Fruit fly (Drosophila melanogaster) whole organism, embryonic: ENCODE measurements around the gene fog.
A peak's percentile ranks its signal among the peaks of the same experiment; 100 is the strongest.
"Not testable (repeated sequence)": the region's sequence is repeated elsewhere in the genome, so short reads cannot be mapped to it uniquely, and the experiment has no call there.

Source experiments
- CG12236 ChIP-seq: fragments of 200-800 bp; sonication (Bioruptor generic); optimal IDR thresholded peaks from 2 replicates; lab custom pipeline; 2016; ENCODE audit warnings: missing biosample characterization, missing genetic modification characterization
- CG13123 ChIP-seq: fragments of 200-800 bp; sonication (Bioruptor generic); optimal IDR thresholded peaks from 2 replicates; lab custom pipeline; 2016; ENCODE audit warnings: missing biosample characterization, missing genetic modification characterization
- CG14667 ChIP-seq: fragments of 200-800 bp; sonication (Bioruptor generic); IDR thresholded peaks from 2 replicates; pipeline ENCODE4 v1.3.6; 2022; ENCODE audit warnings: missing biosample characterization, missing genetic modification characterization
- CG15073 ChIP-seq: fragments of 200-800 bp; sonication (Bioruptor generic); optimal IDR thresholded peaks from 2 replicates; lab custom pipeline; 2016; ENCODE audit warnings: missing biosample characterization, missing genetic modification characterization
- CG15514 ChIP-seq: fragments of 200-800 bp; sonication (Bioruptor generic); optimal IDR thresholded peaks from 3 replicates; lab custom pipeline; 2017; ENCODE audit warnings: missing biosample characterization, missing genetic modification characterization, mild to moderate bottlenecking, moderate library complexity, missing genetic modification reagents
- CG16813 ChIP-seq: fragments of 200-800 bp; sonication (Bioruptor generic); IDR thresholded peaks from 3 replicates; pipeline ENCODE4 v1.3.6; 2022; ENCODE audit warnings: missing biosample characterization, missing genetic modification characterization; ENCODE audit not compliant: partially characterized antibody
- CG30431 ChIP-seq: fragments of 200-800 bp; sonication (Bioruptor generic); optimal IDR thresholded peaks from 2 replicates; lab custom pipeline; 2017; ENCODE audit warnings: missing biosample characterization, missing genetic modification characterization
- CG31224 ChIP-seq: fragments of 200-800 bp; sonication (Bioruptor generic); IDR thresholded peaks from 2 replicates; pipeline ENCODE4 v1.3.6; 2022; ENCODE audit warnings: missing biosample characterization, missing genetic modification characterization
- CG3163 ChIP-seq: fragments of 200-800 bp; sonication (Bioruptor generic); optimal IDR thresholded peaks from 3 replicates; lab custom pipeline; 2016; ENCODE audit warnings: missing biosample characterization, missing genetic modification characterization
- CG6813 ChIP-seq: fragments of 200-800 bp; sonication (Bioruptor generic); optimal IDR thresholded peaks from 2 replicates; lab custom pipeline; 2017; ENCODE audit warnings: missing biosample characterization, missing genetic modification characterization, mild to moderate bottlenecking, moderate library complexity, missing genetic modification reagents
- CG7271 ChIP-seq: fragments of 200-800 bp; sonication (Bioruptor generic); optimal IDR thresholded peaks from 2 replicates; lab custom pipeline; 2018; ENCODE audit warnings: missing biosample characterization, mild to moderate bottlenecking, missing genetic modification characterization, moderate library complexity
- CTCF ChIP-seq: fragments of 200-800 bp; sonication (Bioruptor generic); optimal IDR thresholded peaks from 2 replicates; lab custom pipeline; 2017; ENCODE audit warnings: missing biosample characterization, mild to moderate bottlenecking, missing genetic modification characterization, moderate library complexity
- Ets65A ChIP-seq: fragments of 200-800 bp; sonication (Bioruptor generic); peaks from one replicate; lab custom pipeline; 2016; ENCODE audit warnings: missing biosample characterization, missing genetic modification characterization
- so ChIP-seq: fragments of 200-800 bp; sonication (Bioruptor generic); IDR thresholded peaks from 3 replicates; pipeline ENCODE4 v1.3.6; 2022; ENCODE audit warnings: missing biosample characterization, missing genetic modification characterization
- stwl ChIP-seq: fragments of 200-800 bp; sonication (Bioruptor generic); optimal IDR thresholded peaks from 3 replicates; lab custom pipeline; 2018; ENCODE audit warnings: missing biosample characterization, mild to moderate bottlenecking, missing genetic modification characterization, moderate library complexity

The fog gene

DNA sequence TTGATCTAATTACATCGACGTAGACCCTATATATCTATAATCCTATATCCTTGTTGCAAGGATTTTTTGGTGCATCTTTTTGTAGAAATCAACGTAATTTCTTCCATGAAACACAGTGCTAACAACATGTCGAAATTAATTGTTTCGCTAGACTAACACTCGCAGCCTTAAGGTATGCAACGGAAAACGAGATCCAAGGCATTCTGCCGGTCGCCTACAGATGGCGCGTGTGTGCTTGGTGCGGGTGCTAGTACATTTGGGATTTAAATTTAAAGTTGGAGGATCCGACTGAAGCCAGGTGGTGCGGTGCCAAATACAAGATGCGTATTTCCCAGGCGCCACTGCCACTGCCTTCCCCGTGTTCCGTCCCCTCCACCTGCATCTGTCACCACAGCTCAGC lies 30.3 kb downstream of the fog start (continued):
- TF ChIP-seq CG30431 (GFP tag; lab: Kevin White, UChicago) (no peak), CG16813 (0 out of 3 replicates have a peak, but pooled peaks have one; percentile 8), CG12236 (no peak), CG3163 (GFP tag; lab: Kevin White, UChicago) (no peak), CTCF (GFP tag; lab: Kevin White, UChicago) (peak; percentile 93), stwl (tag; lab: Kevin White, UChicago) (peak; percentile 62), CG15514 (no peak), CG6813 (GFP tag; lab: Kevin White, UChicago) (no peak), so (GFP tag; lab: Robert Waterston, UW) (no peak), CG13123 (no peak)

dm6 chrX:22811835-22812234 lies 43.2 kb downstream of the fog start, which contains the start of gene CG12446:
Gene CG12446, minus strand, starts transcription at chrX:22811935.
- TF ChIP-seq CG7271 (tag; lab: Kevin White, UChicago); CG14667 (GFP tag; lab: Robert Waterston, UW); CG15073 (GFP tag; lab: Kevin White, UChicago): not testable (repeated sequence)

DNA sequence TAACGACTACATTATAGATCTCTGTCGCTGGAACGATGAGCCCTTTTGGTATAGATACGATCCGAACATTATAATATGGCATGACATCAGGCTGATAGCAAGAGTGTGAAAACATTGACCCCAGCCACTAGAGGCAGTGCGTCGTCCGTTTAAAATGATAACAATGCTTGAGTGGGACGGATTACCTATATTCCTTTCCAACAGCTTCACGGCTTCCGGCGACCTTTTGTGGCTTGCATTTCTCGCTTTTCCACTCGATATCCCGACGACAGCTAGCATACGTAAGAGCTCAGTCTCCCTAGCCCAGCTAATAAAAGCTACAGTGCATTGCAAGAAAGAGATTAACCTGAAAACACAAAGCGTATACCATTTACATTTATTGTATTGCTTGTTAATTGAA lies 58.9 kb downstream of the fog start:
- TF ChIP-seq CG31224 (GFP tag; lab: Robert Waterston, UW) (no peak), Ets65A (GFP tag; lab: Kevin White, UChicago) (peak; percentile 83)
